Worm (Caenorhabditis elegans) whole organism, L4/young adult: ENCODE data around the gene Y56A3A.31.
A peak's percentile ranks its signal among the peaks of the same experiment; 100 is the strongest.

Source experiments
- dao-5 ChIP-seq: sonication (generic microtip); optimal IDR thresholded peaks from 2 replicates; lab custom pipeline; 2016; ENCODE audit warnings: missing genotype, missing genetic modification characterization, moderate library complexity, missing compliant biosample characterization
- him-1 ChIP-seq: sonication (generic microtip); optimal IDR thresholded peaks from 2 replicates; lab custom pipeline; 2016; ENCODE audit warnings: missing genotype, missing genetic modification reagents, missing genetic modification characterization, missing compliant biosample characterization

DNA sequence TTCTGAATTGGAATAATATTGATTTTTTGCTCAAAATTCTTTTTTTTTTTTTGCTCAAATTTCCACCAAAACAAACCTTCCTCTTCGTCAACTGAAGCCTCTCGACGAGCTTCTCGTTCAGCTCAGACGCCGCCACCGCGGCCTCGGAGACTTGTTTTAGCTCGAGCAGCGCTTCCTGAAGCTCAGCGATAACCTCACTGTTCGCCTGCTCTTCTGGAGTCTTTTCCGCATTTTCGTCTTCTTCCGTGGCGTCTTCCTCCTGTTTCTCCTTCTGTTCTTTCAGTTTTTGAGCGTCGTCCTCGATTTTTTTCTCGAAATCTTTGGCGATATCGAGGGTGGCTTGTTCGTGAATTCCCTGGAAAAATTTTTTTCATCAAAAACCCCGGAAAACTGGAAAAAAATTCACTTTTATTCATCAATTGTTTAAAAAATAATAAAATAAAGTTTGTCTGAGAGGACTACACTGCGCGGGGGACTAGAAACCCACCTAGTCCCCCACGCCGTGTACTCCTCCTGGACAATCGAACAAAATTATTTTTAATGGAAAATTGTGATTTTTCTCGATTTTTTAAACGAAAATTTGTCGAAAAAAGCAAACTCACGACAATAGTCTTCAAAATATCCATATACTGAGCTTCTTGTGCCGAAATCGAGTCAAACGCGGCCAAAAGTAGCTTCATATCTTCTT lies 28.1 kb upstream of the Y56A3A.31 start:
- peak; percentile 89 for TF ChIP-seq him-1 (tag; lab: Kevin White, UChicago)
- TF ChIP-seq dao-5 (tag; lab: Kevin White, UChicago), result no peak
